Fruit fly (Drosophila melanogaster) whole organism, wandering third instar larva: Measurements from ENCODE around the gene Pex14.

Experiments used
- CG32264 ChIP-seq: fragments of 200-800 bp; sonication (Bioruptor generic); optimal IDR thresholded peaks from 2 replicates; lab custom pipeline; 2016; ENCODE audit warnings: missing biosample characterization, missing genetic modification characterization
- CG9705 ChIP-seq: fragments of 200-800 bp; sonication (Bioruptor generic); optimal IDR thresholded peaks from 2 replicates; lab custom pipeline; 2018; ENCODE audit warnings: missing biosample characterization, mild to moderate bottlenecking, missing genetic modification characterization
- Dfd ChIP-seq: fragments of >200 bp; optimal IDR thresholded peaks from 2 replicates; lab custom pipeline; 2017; ENCODE audit warnings: missing biosample characterization, missing genetic modification characterization
- HLH106 ChIP-seq: fragments of 200-800 bp; optimal IDR thresholded peaks from 3 replicates; lab custom pipeline; 2019; ENCODE audit warnings: missing biosample characterization, mild to moderate bottlenecking, missing genetic modification characterization, moderate library complexity
- Hnf4 ChIP-seq: fragments of 200-800 bp; sonication (Bioruptor generic); optimal IDR thresholded peaks from 2 replicates; lab custom pipeline; 2016; ENCODE audit warnings: missing biosample characterization, mild to moderate bottlenecking, missing genetic modification characterization
- Hr78 ChIP-seq: fragments of >200 bp; optimal IDR thresholded peaks from 2 replicates; lab custom pipeline; 2017; ENCODE audit warnings: missing biosample characterization, missing genetic modification characterization
- Hr83 ChIP-seq: fragments of 200-300 bp; sonication (Bioruptor generic); optimal IDR thresholded peaks from 2 replicates; lab custom pipeline; 2016; ENCODE audit warnings: missing biosample characterization, mild to moderate bottlenecking, missing genetic modification characterization, moderate library complexity; ENCODE audit not compliant: poor library complexity, severe bottlenecking
- Mio ChIP-seq: sonication (Bioruptor generic); optimal IDR thresholded peaks from 2 replicates; lab custom pipeline; 2016; ENCODE audit warnings: missing biosample characterization, missing genetic modification characterization
- N ChIP-seq: fragments of >200 bp; optimal IDR thresholded peaks from 2 replicates; lab custom pipeline; 2018; ENCODE audit warnings: missing biosample characterization, missing external identifiers, missing genetic modification characterization
- OdsH ChIP-seq: fragments of 200-800 bp; sonication (Bioruptor generic); optimal IDR thresholded peaks from 2 replicates; lab custom pipeline; 2016; ENCODE audit warnings: missing biosample characterization, mild to moderate bottlenecking, missing genetic modification characterization
- Rel ChIP-seq, 2 experiments: fragments of 200-800 bp; sonication (Bioruptor generic) in 1 of 2; optimal IDR thresholded peaks; 2 replicates in 1 of 2; 3 replicates in 1 of 2; lab custom pipeline; 2016 to 2019; ENCODE audit warnings: mild to moderate bottlenecking in 2 of 2, missing biosample characterization in 2 of 2, missing genetic modification characterization in 2 of 2, moderate library complexity in 1 of 2
- Sp1 ChIP-seq: fragments of 200-800 bp; sonication (Bioruptor generic); optimal IDR thresholded peaks from 3 replicates; lab custom pipeline; 2019; ENCODE audit warnings: missing biosample characterization, mild to moderate bottlenecking, missing genetic modification characterization, moderate library complexity
- Vsx2 ChIP-seq: fragments of 200-300, 225-300 bp; sonication (Bioruptor generic); optimal IDR thresholded peaks from 2 replicates; lab custom pipeline; 2018; ENCODE audit warnings: missing biosample characterization, missing genetic modification characterization; ENCODE audit not compliant: partially characterized antibody
- brk ChIP-seq: fragments of 200-800 bp; sonication (Bioruptor generic); optimal IDR thresholded peaks from 2 replicates; lab custom pipeline; 2016; ENCODE audit warnings: missing biosample characterization, mild to moderate bottlenecking, missing genetic modification characterization
- dl ChIP-seq, 2 experiments: fragments of 175-275, 200-275 bp in 1 of 2; fragments of 200-275 bp in 1 of 2; sonication (Bioruptor generic); optimal IDR thresholded peaks; lab custom pipeline; 2018; ENCODE audit warnings: mild to moderate bottlenecking in 2 of 2, missing biosample characterization in 2 of 2, missing genetic modification characterization in 2 of 2, moderate library complexity in 2 of 2; ENCODE audit not compliant: partially characterized antibody in 2 of 2, insufficient read depth in 1 of 2
- dmrt93B ChIP-seq: fragments of 200-800 bp; sonication (Bioruptor generic); optimal IDR thresholded peaks from 2 replicates; lab custom pipeline; 2018; ENCODE audit warnings: missing biosample characterization, mild to moderate bottlenecking, missing genetic modification characterization
- dsf ChIP-seq: sonication (Bioruptor generic); optimal IDR thresholded peaks from 2 replicates; lab custom pipeline; 2016; ENCODE audit warnings: missing biosample characterization, missing genetic modification characterization, borderline replicate concordance
- ey ChIP-seq: fragments of 200-800 bp; sonication (Bioruptor generic); optimal IDR thresholded peaks from 2 replicates; lab custom pipeline; 2016; ENCODE audit warnings: missing biosample characterization, missing genetic modification characterization
- foxo ChIP-seq, 2 experiments: fragments of 200-800 bp; sonication (Bioruptor generic); optimal IDR thresholded peaks; 2 replicates in 1 of 2; 3 replicates in 1 of 2; lab custom pipeline; 2016 to 2017; ENCODE audit warnings: missing biosample characterization in 2 of 2, missing genetic modification characterization in 2 of 2
- fru ChIP-seq: fragments of 200-800 bp; sonication (Bioruptor generic); optimal IDR thresholded peaks from 3 replicates; lab custom pipeline; 2016; ENCODE audit warnings: missing biosample characterization, mild to moderate bottlenecking, missing genetic modification characterization
- h ChIP-seq: fragments of 200-800 bp; sonication (Bioruptor generic); optimal IDR thresholded peaks from 3 replicates; lab custom pipeline; 2016; ENCODE audit warnings: missing biosample characterization, mild to moderate bottlenecking, missing genetic modification characterization
- lola ChIP-seq: fragments of >200 bp; optimal IDR thresholded peaks from 2 replicates; lab custom pipeline; 2017; ENCODE audit warnings: missing biosample characterization, missing genetic modification characterization
- rgr ChIP-seq: fragments of 200-800 bp; sonication (Bioruptor generic); optimal IDR thresholded peaks from 3 replicates; lab custom pipeline; 2016; ENCODE audit warnings: missing biosample characterization, mild to moderate bottlenecking, missing genetic modification characterization
- sage ChIP-seq: fragments of 200-800 bp; sonication (Bioruptor generic); optimal IDR thresholded peaks from 2 replicates; lab custom pipeline; 2016; ENCODE audit warnings: missing biosample characterization, mild to moderate bottlenecking, missing genetic modification characterization
- sv ChIP-seq: fragments of 200-800 bp; sonication (Bioruptor generic); optimal IDR thresholded peaks from 3 replicates; lab custom pipeline; 2016; ENCODE audit warnings: missing biosample characterization, missing genetic modification characterization
- usp ChIP-seq: fragments of >200 bp; optimal IDR thresholded peaks from 2 replicates; lab custom pipeline; 2017; ENCODE audit warnings: missing biosample characterization, missing genetic modification characterization
- woc ChIP-seq: sonication (Bioruptor generic); optimal IDR thresholded peaks from 2 replicates; lab custom pipeline; 2016; ENCODE audit warnings: missing biosample characterization, mild to moderate bottlenecking, missing genetic modification characterization

Pex14 gene

dm6 chr3L:20785742-20786427 lies 7.3 kb downstream of the Pex14 start, which contains the start of gene Pcif1:
TSS of gene Pcif1 (minus strand) at chr3L:20786197.
- TF ChIP-seq Mio (GFP tag; lab: Kevin White, UChicago) = no peak
- TF ChIP-seq OdsH (GFP tag; lab: Kevin White, UChicago) = no peak
- no peak for TF ChIP-seq usp (GFP tag; lab: Kevin White, UChicago)
- TF ChIP-seq h (GFP tag; lab: Kevin White, UChicago) = peak; percentile 50
- peak; percentile 59 for TF ChIP-seq dsf (GFP tag; lab: Kevin White, UChicago)
- TF ChIP-seq HLH106 (tag; lab: Kevin White, UChicago) = peak; percentile 17
- TF ChIP-seq dmrt93B = no peak
- TF ChIP-seq CG32264 (GFP tag; lab: Kevin White, UChicago) = peak; percentile 11
- TF ChIP-seq Rel (GFP tag; optimal IDR thresholded peaks at IDR 0.05; lab: Kevin White, UChicago) = peak; percentile 41
- TF ChIP-seq Rel (tag; optimal IDR thresholded peaks at IDR 0.05; lab: Kevin White, UChicago) = no peak
- no peak for TF ChIP-seq dl (GFP tag; optimal IDR thresholded peaks at IDR 0.05; lab: Kevin White, UChicago; ENCODE audit: insufficient read depth in 1 of 2, partially characterized antibody in 2 of 2)
- TF ChIP-seq Hr83 (GFP tag; lab: Kevin White, UChicago) = peak; percentile 54
- TF ChIP-seq Hnf4 (GFP tag; lab: Kevin White, UChicago) = peak; percentile 72
- peak; percentile 2 for TF ChIP-seq CG9705 (GFP tag; lab: Kevin White, UChicago)
- peak; percentile 44 for TF ChIP-seq sage (GFP tag; lab: Kevin White, UChicago)
- peak; percentile 16 for TF ChIP-seq sv
- peak; percentile 83 for TF ChIP-seq brk (GFP tag; lab: Kevin White, UChicago)
- TF ChIP-seq woc = peak; percentile 13

- TF ChIP-seq Hr83 (GFP tag; lab: Kevin White, UChicago) (peak; percentile 74), Rel (GFP tag; optimal IDR thresholded peaks at IDR 0.05; lab: Kevin White, UChicago) (no peak), Rel (tag; optimal IDR thresholded peaks at IDR 0.05; lab: Kevin White, UChicago) (no peak)
- TF ChIP-seq, all 38 proteins: peak for 1
Measured at dm6 chr3L:20787835-20788380, 9.3 kb downstream of the Pex14 start, which contains the start of gene CG11396. TSS of gene CG11396 (minus strand) at chr3L:20788137.

DNA sequence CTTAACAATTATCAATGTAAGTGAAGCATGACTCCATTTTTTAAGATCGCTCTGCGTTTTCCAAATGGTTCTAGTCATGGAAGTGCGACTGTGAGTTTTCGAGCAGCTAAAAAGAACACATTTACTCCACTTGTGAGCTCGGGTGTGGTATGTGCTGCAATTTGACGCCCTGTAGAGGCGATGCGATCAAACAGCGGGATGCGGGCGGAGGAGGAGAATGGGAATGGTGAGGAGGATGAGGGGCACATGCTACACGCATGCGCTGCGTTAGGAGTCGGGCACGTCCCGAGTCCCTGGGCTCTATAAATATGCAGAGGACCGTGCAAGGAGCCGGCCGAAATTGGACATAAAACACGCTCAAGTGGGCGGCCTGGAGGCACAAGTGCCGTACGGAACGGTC lies 10.7 kb downstream of the Pex14 start:
- no peak for TF ChIP-seq Sp1
- no peak for TF ChIP-seq OdsH (GFP tag; lab: Kevin White, UChicago)
- TF ChIP-seq dmrt93B = no peak
- TF ChIP-seq N = no peak
- no peak for TF ChIP-seq foxo (GFP tag; optimal IDR thresholded peaks at IDR 0.05; lab: Kevin White, UChicago)
- no peak for TF ChIP-seq Vsx2
- TF ChIP-seq HLH106 (tag; lab: Kevin White, UChicago) = no peak
- no peak for TF ChIP-seq fru (GFP tag; lab: Kevin White, UChicago)
- no peak for TF ChIP-seq ey (GFP tag; lab: Kevin White, UChicago)
- TF ChIP-seq rgr = no peak
- no peak for TF ChIP-seq Dfd (GFP tag; lab: Kevin White, UChicago)

- TF ChIP-seq CG9705 (GFP tag; lab: Kevin White, UChicago) = no peak
Measured at dm6 chr3L:20792693-20793092, 14.1 kb downstream of the Pex14 start, which contains the start of gene Six4. TSS of gene Six4 (minus strand) at chr3L:20792777.

dm6 chr3L:20796757-20797156 lies 18.2 kb downstream of the Pex14 start:
- no peak for TF ChIP-seq dmrt93B
- no peak for TF ChIP-seq Sp1
- TF ChIP-seq lola (GFP tag; lab: Kevin White, UChicago) = no peak
- no peak for TF ChIP-seq Hr78
- no peak for TF ChIP-seq fru (GFP tag; lab: Kevin White, UChicago)

dm6 chr3L:20797379-20797778 lies 18.8 kb downstream of the Pex14 start:
- no peak for TF ChIP-seq sv
- no peak for TF ChIP-seq Hnf4 (GFP tag; lab: Kevin White, UChicago)
- TF ChIP-seq h (GFP tag; lab: Kevin White, UChicago) = no peak
- no peak for TF ChIP-seq woc
